Fruit fly (Drosophila melanogaster): ENCODE results near the gene Nek2.

Nek2 gene

dm6 chrX:7920081-7920688, 28.7 kb upstream of the Nek2 start, which contains the start of the genes hdm and Ykt6 (continued):
- peak; percentile 79 for TF ChIP-seq CG7372 (GFP tag; IDR thresholded peaks at IDR 0.05)
- no peak for TF ChIP-seq HLHmδ (GFP tag; optimal IDR thresholded peaks at IDR 0.05)
- TF ChIP-seq pho (GFP tag; optimal IDR thresholded peaks at IDR 0.05), result peak; percentile 76
- peak; percentile 64 for TF ChIP-seq schlank (tag; optimal IDR thresholded peaks at IDR 0.05)
- TF ChIP-seq YL-1 (GFP tag; optimal IDR thresholded peaks at IDR 0.05), result peak; percentile 57
- peak; percentile 59 for TF ChIP-seq Dek (tag; optimal IDR thresholded peaks at IDR 0.05)
- peak in 1 of 3 experiments; percentile 10 for TF ChIP-seq Stat92E (GFP tag; optimal IDR thresholded peaks at IDR 0.05)
- TF ChIP-seq gsb-n (tag; optimal IDR thresholded peaks at IDR 0.05), result peak; percentile 51
- no peak for TF ChIP-seq Tbp (GFP tag; optimal IDR thresholded peaks at IDR 0.05)
- peak; percentile 94 for TF ChIP-seq MESR4 (GFP tag; optimal IDR thresholded peaks at IDR 0.05)
- peak; percentile 73 for TF ChIP-seq CG11398 (GFP tag; optimal IDR thresholded peaks at IDR 0.05)
- TF ChIP-seq Ptx1 (GFP tag; IDR thresholded peaks at IDR 0.05), result peak; percentile 87
- TF ChIP-seq al (GFP tag; IDR thresholded peaks at IDR 0.05), result peak; percentile 75; the same call in 1 of the 2 replicates
- no peak for TF ChIP-seq Kr (GFP tag; optimal IDR thresholded peaks at IDR 0.05)
- TF ChIP-seq CG16813 (GFP tag; IDR thresholded peaks at IDR 0.05; ENCODE audit: partially characterized antibody), result peak; percentile 95
- TF ChIP-seq seq (GFP tag; IDR thresholded peaks at IDR 0.05), result peak; percentile 68
- peak; percentile 84; the same call in 2 of the 3 replicates for TF ChIP-seq mld (GFP tag; IDR thresholded peaks at IDR 0.05; ENCODE audit: partially characterized antibody)
- TF ChIP-seq z (GFP tag; IDR thresholded peaks at IDR 0.05), result no peak
- TF ChIP-seq hth (optimal IDR thresholded peaks at IDR 0.05), result no peak
- TF ChIP-seq ap (GFP tag; IDR thresholded peaks at IDR 0.05), result peak; percentile 75
- peak; percentile 68 for TF ChIP-seq Six4 (GFP tag; optimal IDR thresholded peaks at IDR 0.05)
- peak; percentile 66 for TF ChIP-seq CG15601 (tag; optimal IDR thresholded peaks at IDR 0.05)
- TF ChIP-seq CG30020 (tag; optimal IDR thresholded peaks at IDR 0.05), result peak; percentile 44
- peak; percentile 3 for TF ChIP-seq corto (GFP tag; optimal IDR thresholded peaks at IDR 0.05)
- TF ChIP-seq chif (GFP tag; optimal IDR thresholded peaks at IDR 0.05), result peak; percentile 68 to 81
- no peak for TF ChIP-seq Fer3 (tag; optimal IDR thresholded peaks at IDR 0.05)
- TF ChIP-seq sima (GFP tag; optimal IDR thresholded peaks at IDR 0.05), result peak; percentile 24
- TF ChIP-seq Usf (GFP tag; optimal IDR thresholded peaks at IDR 0.05), result peak; percentile 27
- TF ChIP-seq HLH54F (GFP tag; optimal IDR thresholded peaks at IDR 0.05), result peak; percentile 81
- TF ChIP-seq CG13296 (GFP tag; optimal IDR thresholded peaks at IDR 0.05), result peak; percentile 59
- TF ChIP-seq slbo (GFP tag; IDR thresholded peaks at IDR 0.05), result peak; percentile 87
- peak; percentile 84 for TF ChIP-seq CG14441 (GFP tag; IDR thresholded peaks at IDR 0.05)
- TF ChIP-seq CrebB (tag; optimal IDR thresholded peaks at IDR 0.05), result peak; percentile 59
- 0 out of 3 replicates have a peak, but pooled peaks have one; percentile 15 for TF ChIP-seq CG2199 (GFP tag; IDR thresholded peaks at IDR 0.05)
- no peak for TF ChIP-seq bcd (GFP tag; optimal IDR thresholded peaks at IDR 0.05)
- peak; percentile 91 for TF ChIP-seq bbx (GFP tag; IDR thresholded peaks at IDR 0.05; ENCODE audit: partially characterized antibody)
- peak; percentile 70 for TF ChIP-seq CG17385 (GFP tag; optimal IDR thresholded peaks at IDR 0.05)
- TF ChIP-seq ara (GFP tag; IDR thresholded peaks at IDR 0.05), result peak; percentile 85
- TF ChIP-seq D19A (tag; optimal IDR thresholded peaks at IDR 0.05), result peak; percentile 59
- peak; percentile 43; the same call in 1 of the 2 replicates for TF ChIP-seq aop (GFP tag; IDR thresholded peaks at IDR 0.05)
- TF ChIP-seq Dll (GFP tag; IDR thresholded peaks at IDR 0.05; ENCODE audit: partially characterized antibody), result peak; percentile 98
- peak; percentile 96 for TF ChIP-seq vnd (GFP tag; IDR thresholded peaks at IDR 0.05; ENCODE audit: partially characterized antibody)
- peak; percentile 79 for TF ChIP-seq Camta (GFP tag; optimal IDR thresholded peaks at IDR 0.05)
- TF ChIP-seq CG15514 (GFP tag; optimal IDR thresholded peaks at IDR 0.05), result peak; percentile 82
- peak; percentile 58 for TF ChIP-seq en (GFP tag; optimal IDR thresholded peaks at IDR 0.05)
- peak; percentile 76 for TF ChIP-seq CG17359 (tag; optimal IDR thresholded peaks at IDR 0.05)
- TF ChIP-seq CG14965 (GFP tag; optimal IDR thresholded peaks at IDR 0.05; ENCODE audit: borderline replicate concordance), result peak; percentile 39
- TF ChIP-seq Nf-YA (GFP tag; IDR thresholded peaks at IDR 0.05), result peak; percentile 58; the same call in 1 of the 2 replicates
- no peak for TF ChIP-seq odd (GFP tag; optimal IDR thresholded peaks at IDR 0.05)

Measured in whole organism, embryonic.